Fruit fly (Drosophila melanogaster) whole organism, embryonic: ENCODE results near the gene CG10185.
A peak's percentile ranks its signal among the peaks of the same experiment; 100 is the strongest.

Experiments
- Asciz ChIP-seq: fragments of 200-800 bp; sonication (Bioruptor generic); optimal IDR thresholded peaks from 2 replicates; lab custom pipeline; 2017; ENCODE audit warnings: missing biosample characterization, mild to moderate bottlenecking, missing genetic modification characterization, missing genetic modification reagents
- Bgb ChIP-seq: fragments of 200-800 bp; sonication (Bioruptor generic); IDR thresholded peaks from 2 replicates; pipeline ENCODE4 v1.3.6; 2022; ENCODE audit warnings: missing biosample characterization, missing genetic modification characterization; ENCODE audit not compliant: partially characterized antibody
- Blimp-1 ChIP-seq: fragments of 200-800 bp; sonication (Bioruptor generic); optimal IDR thresholded peaks from 3 replicates; lab custom pipeline; 2018; ENCODE audit warnings: missing biosample characterization, missing genetic modification characterization, mild to moderate bottlenecking, moderate library complexity, missing genetic modification reagents
- CG10209 ChIP-seq: fragments of 200-800 bp; sonication (Bioruptor generic); optimal IDR thresholded peaks from 3 replicates; lab custom pipeline; 2017; ENCODE audit warnings: missing biosample characterization, mild to moderate bottlenecking, missing genetic modification characterization, missing genetic modification reagents
- CG10274 ChIP-seq: fragments of 200-800 bp; sonication (Bioruptor generic); optimal IDR thresholded peaks from 3 replicates; lab custom pipeline; 2017; ENCODE audit warnings: missing biosample characterization, mild to moderate bottlenecking, missing genetic modification characterization
- CG10431 ChIP-seq: fragments of 200-800 bp; sonication (Bioruptor generic); optimal IDR thresholded peaks from 3 replicates; lab custom pipeline; 2018; ENCODE audit warnings: missing biosample characterization, mild to moderate bottlenecking, missing genetic modification characterization
- CG10565 ChIP-seq: fragments of 200-800 bp; sonication (Bioruptor generic); optimal IDR thresholded peaks from 3 replicates; lab custom pipeline; 2016; ENCODE audit warnings: missing biosample characterization, mild to moderate bottlenecking, missing genetic modification characterization
- CG10654 ChIP-seq: fragments of 200-800 bp; sonication (Bioruptor generic); optimal IDR thresholded peaks from 2 replicates; lab custom pipeline; 2016; ENCODE audit warnings: missing biosample characterization, missing genetic modification characterization
- CG11456 ChIP-seq: fragments of 200-800 bp; sonication (Bioruptor generic); IDR thresholded peaks from 3 replicates; pipeline ENCODE4 v1.3.6; 2022; ENCODE audit warnings: missing biosample characterization, missing genetic modification characterization
- CG11560 ChIP-seq: fragments of 200-800 bp; sonication (Bioruptor generic); IDR thresholded peaks from 3 replicates; pipeline ENCODE4 v1.3.6; 2022; ENCODE audit warnings: missing biosample characterization, missing genetic modification characterization
- CG1233 ChIP-seq: fragments of 200-800 bp; sonication (Bioruptor generic); optimal IDR thresholded peaks from 4 replicates; lab custom pipeline; 2018; ENCODE audit warnings: missing biosample characterization, mild to moderate bottlenecking, missing genetic modification characterization
- CG12769 ChIP-seq: fragments of 200-800 bp; sonication (Bioruptor generic); optimal IDR thresholded peaks from 2 replicates; lab custom pipeline; 2019; ENCODE audit warnings: missing biosample characterization, mild to moderate bottlenecking, missing genetic modification characterization, moderate library complexity
- CG1603 ChIP-seq: fragments of 200-800 bp; sonication (Bioruptor generic); optimal IDR thresholded peaks from 2 replicates; lab custom pipeline; 2019; ENCODE audit warnings: missing biosample characterization, mild to moderate bottlenecking, missing genetic modification characterization, moderate library complexity
- CG1647 ChIP-seq: fragments of 200-800 bp; sonication (Bioruptor generic); optimal IDR thresholded peaks from 3 replicates; lab custom pipeline; 2016; ENCODE audit warnings: missing biosample characterization, missing genetic modification characterization
- CG16779 ChIP-seq: fragments of 200-800 bp; sonication (Bioruptor generic); IDR thresholded peaks from 2 replicates; pipeline ENCODE4 v1.3.6; 2022; ENCODE audit warnings: missing biosample characterization, missing genetic modification characterization
- CG16813 ChIP-seq: fragments of 200-800 bp; sonication (Bioruptor generic); IDR thresholded peaks from 3 replicates; pipeline ENCODE4 v1.3.6; 2022; ENCODE audit warnings: missing biosample characterization, missing genetic modification characterization; ENCODE audit not compliant: partially characterized antibody
- CG16863 ChIP-seq: fragments of 200-800 bp; sonication (Bioruptor generic); optimal IDR thresholded peaks from 3 replicates; lab custom pipeline; 2016; ENCODE audit warnings: missing biosample characterization, missing genetic modification characterization
- CG18262 ChIP-seq: fragments of 200-800 bp; optimal IDR thresholded peaks from 3 replicates; lab custom pipeline; 2019; ENCODE audit warnings: missing biosample characterization, mild to moderate bottlenecking, missing genetic modification characterization, moderate library complexity
- CG18599 ChIP-seq: fragments of 200-800 bp; sonication (Bioruptor generic); optimal IDR thresholded peaks from 3 replicates; lab custom pipeline; 2017; ENCODE audit warnings: missing biosample characterization, missing genetic modification characterization, mild to moderate bottlenecking, moderate library complexity, missing genetic modification reagents
- CG18764 ChIP-seq: fragments of 200-800 bp; sonication (Bioruptor generic); optimal IDR thresholded peaks from 3 replicates; lab custom pipeline; 2016; ENCODE audit warnings: missing biosample characterization, missing genetic modification characterization
- CG2120 ChIP-seq: fragments of 200-800 bp; sonication (Bioruptor generic); optimal IDR thresholded peaks from 3 replicates; lab custom pipeline; 2016; ENCODE audit warnings: missing biosample characterization, missing genetic modification characterization
- CG2129 ChIP-seq: fragments of 200-800 bp; sonication (Bioruptor generic); IDR thresholded peaks from 2 replicates; pipeline ENCODE4 v1.3.6; 2022; ENCODE audit warnings: missing biosample characterization, missing genetic modification characterization; ENCODE audit not compliant: partially characterized antibody
- CG2875 ChIP-seq: fragments of 200-800 bp; sonication (Bioruptor generic); optimal IDR thresholded peaks from 2 replicates; lab custom pipeline; 2017; ENCODE audit warnings: missing biosample characterization, mild to moderate bottlenecking, missing genetic modification characterization, missing genetic modification reagents
- CG3281 ChIP-seq: fragments of 200-800 bp; sonication (Bioruptor generic); optimal IDR thresholded peaks from 3 replicates; lab custom pipeline; 2017; ENCODE audit warnings: missing biosample characterization, mild to moderate bottlenecking, missing genetic modification characterization
- CG33557 ChIP-seq: fragments of 200-800 bp; sonication (Bioruptor generic); optimal IDR thresholded peaks from 2 replicates; lab custom pipeline; 2019; ENCODE audit warnings: missing biosample characterization, mild to moderate bottlenecking, missing genetic modification characterization, moderate library complexity
- CG4328 ChIP-seq: fragments of 200-800 bp; sonication (Bioruptor generic); optimal IDR thresholded peaks from 3 replicates; lab custom pipeline; 2017; ENCODE audit warnings: missing biosample characterization, missing genetic modification reagents, missing genetic modification characterization
- CG4424 ChIP-seq: fragments of 200-800 bp; sonication (Bioruptor generic); optimal IDR thresholded peaks from 3 replicates; lab custom pipeline; 2016; ENCODE audit warnings: missing biosample characterization, missing genetic modification characterization
- CG6813 ChIP-seq: fragments of 200-800 bp; sonication (Bioruptor generic); optimal IDR thresholded peaks from 2 replicates; lab custom pipeline; 2017; ENCODE audit warnings: missing biosample characterization, missing genetic modification characterization, mild to moderate bottlenecking, moderate library complexity, missing genetic modification reagents
- CG7745 ChIP-seq: fragments of 200-800 bp; sonication (Bioruptor generic); optimal IDR thresholded peaks from 2 replicates; lab custom pipeline; 2018; ENCODE audit warnings: missing biosample characterization, mild to moderate bottlenecking, missing genetic modification characterization, moderate library complexity
- CG8089 ChIP-seq: fragments of 200-800 bp; sonication (Bioruptor generic); optimal IDR thresholded peaks from 3 replicates; lab custom pipeline; 2016; ENCODE audit warnings: missing biosample characterization, missing genetic modification characterization
- CG8478 ChIP-seq: fragments of >200 bp; optimal IDR thresholded peaks from 2 replicates; lab custom pipeline; 2018
- Deaf1 ChIP-seq: fragments of 200-800 bp; optimal IDR thresholded peaks from 3 replicates; lab custom pipeline; 2019; ENCODE audit warnings: missing biosample characterization, mild to moderate bottlenecking, missing genetic modification characterization, moderate library complexity
- Dip3 ChIP-seq: fragments of 200-800 bp; sonication (Bioruptor generic); optimal IDR thresholded peaks from 3 replicates; lab custom pipeline; 2016; ENCODE audit warnings: missing biosample characterization, missing genetic modification characterization
- H15 ChIP-seq: fragments of 200-800 bp; sonication (Bioruptor generic); IDR thresholded peaks from 3 replicates; pipeline ENCODE4 v1.3.6; 2022; ENCODE audit warnings: missing biosample characterization, missing genetic modification characterization
- HLH3B ChIP-seq: fragments of 200-800 bp; sonication (Bioruptor generic); IDR thresholded peaks from 2 replicates; pipeline ENCODE4 v1.3.6; 2022; ENCODE audit warnings: missing biosample characterization, missing genetic modification characterization
- HmgZ ChIP-seq: fragments of 200-800 bp; sonication (Bioruptor generic); optimal IDR thresholded peaks from 2 replicates; lab custom pipeline; 2018; ENCODE audit warnings: missing biosample characterization, mild to moderate bottlenecking, missing genetic modification characterization
- Neu2 ChIP-seq: fragments of 200-800 bp; sonication (Bioruptor generic); optimal IDR thresholded peaks from 3 replicates; lab custom pipeline; 2016; ENCODE audit warnings: missing biosample characterization, missing genetic modification characterization, borderline replicate concordance
- Nf-YC ChIP-seq: fragments of 200-800 bp; optimal IDR thresholded peaks from 3 replicates; lab custom pipeline; 2019; ENCODE audit warnings: missing biosample characterization, mild to moderate bottlenecking, missing genetic modification characterization, moderate library complexity
- Stat92E ChIP-seq, 3 experiments: fragments of >200 bp in 2 of 3; fragments of 200-800 bp in 1 of 3; sonication (Bioruptor generic) in 1 of 3; optimal IDR thresholded peaks; 2 replicates each; lab custom pipeline; 2017 to 2019; ENCODE audit warnings: missing biosample characterization in 3 of 3, missing genetic modification characterization in 3 of 3, mild to moderate bottlenecking in 1 of 3, moderate library complexity in 1 of 3
- abd-A ChIP-seq: fragments of 200-800 bp; sonication (Bioruptor generic); optimal IDR thresholded peaks from 3 replicates; lab custom pipeline; 2019; ENCODE audit warnings: missing biosample characterization, mild to moderate bottlenecking, missing genetic modification characterization, moderate library complexity
- amos ChIP-seq: fragments of 200-800 bp; sonication (Bioruptor generic); IDR thresholded peaks from 2 replicates; pipeline ENCODE4 v1.3.6; 2022; ENCODE audit warnings: missing biosample characterization, missing genetic modification characterization; ENCODE audit not compliant: partially characterized antibody
- bcd ChIP-seq: fragments of 200-800 bp; sonication (Bioruptor generic); optimal IDR thresholded peaks from 2 replicates; lab custom pipeline; 2017; ENCODE audit warnings: missing biosample characterization, mild to moderate bottlenecking, missing genetic modification characterization
- cwo ChIP-seq: fragments of 200-800 bp; sonication (Bioruptor generic); optimal IDR thresholded peaks from 3 replicates; lab custom pipeline; 2017; ENCODE audit warnings: missing biosample characterization, missing genetic modification characterization, mild to moderate bottlenecking, moderate library complexity, missing genetic modification reagents
- dpn ChIP-seq, 2 experiments: fragments of 200-800 bp; sonication (Bioruptor generic); optimal IDR thresholded peaks; 3 replicates each; lab custom pipeline; 2016; ENCODE audit warnings: missing biosample characterization in 2 of 2, missing genetic modification characterization in 2 of 2
- ewg ChIP-seq: fragments of 200-800 bp; sonication (Bioruptor generic); optimal IDR thresholded peaks from 3 replicates; lab custom pipeline; 2017; ENCODE audit warnings: mild to moderate bottlenecking, missing biosample characterization, missing genetic modification reagents, missing genetic modification characterization
- inv ChIP-seq: fragments of 200-800 bp; sonication (Bioruptor generic); IDR thresholded peaks from 2 replicates; pipeline ENCODE4 v1.3.6; 2022; ENCODE audit warnings: missing biosample characterization, missing genetic modification characterization; ENCODE audit not compliant: partially characterized antibody
- mirr ChIP-seq: fragments of 200-800 bp; sonication (Bioruptor generic); optimal IDR thresholded peaks from 3 replicates; lab custom pipeline; 2018; ENCODE audit warnings: missing biosample characterization, mild to moderate bottlenecking, missing genetic modification characterization
- onecut ChIP-seq: fragments of 200-800 bp; sonication (Bioruptor generic); IDR thresholded peaks from 2 replicates; pipeline ENCODE4 v1.3.6; 2022; ENCODE audit warnings: missing biosample characterization, missing genetic modification characterization
- phol ChIP-seq: fragments of 200-800 bp; sonication (Bioruptor generic); optimal IDR thresholded peaks from 3 replicates; lab custom pipeline; 2018; ENCODE audit warnings: missing biosample characterization, mild to moderate bottlenecking, missing genetic modification characterization, moderate library complexity
- seq ChIP-seq: fragments of 200-800 bp; sonication (Bioruptor generic); IDR thresholded peaks from 2 replicates; pipeline ENCODE4 v1.3.6; 2022; ENCODE audit warnings: missing biosample characterization, missing genetic modification characterization
- sug ChIP-seq: fragments of 200-800 bp; optimal IDR thresholded peaks from 2 replicates; lab custom pipeline; 2019; ENCODE audit warnings: missing biosample characterization, mild to moderate bottlenecking, missing genetic modification characterization, moderate library complexity
- ttk ChIP-seq: fragments of 200-800 bp; sonication (Bioruptor generic); IDR thresholded peaks from 2 replicates; pipeline ENCODE4 v2.1.2; 2022; ENCODE audit warnings: missing biosample characterization, missing genetic modification characterization
- z ChIP-seq: fragments of 200-800 bp; sonication (Bioruptor generic); IDR thresholded peaks from 3 replicates; pipeline ENCODE4 v1.3.6; 2022; ENCODE audit warnings: missing biosample characterization, missing genetic modification characterization

Gene CG10185

dm6 chr3R:16038049-16038448 is 29.3 kb downstream of the CG10185 start (continued):
- TF ChIP-seq Blimp-1 (no peak), CG8478 (lab: Kevin White, UChicago) (no peak), inv (no peak), cwo (no peak), CG33557 (GFP tag; lab: Kevin White, UChicago) (no peak), CG10274 (no peak), seq (peak; percentile 59; the same call in 1 of the 2 replicates), CG2875 (GFP tag; lab: Kevin White, UChicago) (no peak), CG16779 (0 out of 2 replicates have a peak, but pooled peaks have one; percentile 50), Asciz (GFP tag; lab: Kevin White, UChicago) (no peak), amos (no peak), HLH3B (GFP tag; lab: Robert Waterston, UW) (no peak), Stat92E (GFP tag; optimal IDR thresholded peaks at IDR 0.05; lab: Kevin White, UChicago) (no peak), z (GFP tag; lab: Robert Waterston, UW) (no peak), Neu2 (GFP tag; lab: Kevin White, UChicago) (no peak), ttk (no peak), CG18599 (GFP tag; lab: Kevin White, UChicago) (no peak), HmgZ (no peak), CG11456 (GFP tag; lab: Robert Waterston, UW) (0 out of 3 replicates have a peak, but pooled peaks have one; percentile 9), CG2129 (no peak), CG11560 (no peak), CG10209 (GFP tag; lab: Kevin White, UChicago) (no peak), Bgb (no peak), dpn (GFP tag; optimal IDR thresholded peaks at IDR 0.05; lab: Kevin White, UChicago) (no peak), CG12769 (tag; lab: Kevin White, UChicago) (no peak), CG1647 (GFP tag; lab: Kevin White, UChicago) (no peak), phol (tag; lab: Kevin White, UChicago) (peak; percentile 40), CG18262 (tag; lab: Kevin White, UChicago) (no peak), mirr (GFP tag; lab: Kevin White, UChicago) (no peak), CG10565 (GFP tag; lab: Kevin White, UChicago) (no peak), ewg (GFP tag; lab: Kevin White, UChicago) (no peak), CG6813 (GFP tag; lab: Kevin White, UChicago) (no peak), CG10654 (GFP tag; lab: Kevin White, UChicago) (no peak), CG2120 (no peak), CG18764 (GFP tag; lab: Kevin White, UChicago) (no peak), CG4328 (GFP tag; lab: Kevin White, UChicago) (no peak), bcd (GFP tag; lab: Kevin White, UChicago) (no peak), H15 (GFP tag; lab: Robert Waterston, UW) (no peak), onecut (GFP tag; lab: Robert Waterston, UW) (no peak), Nf-YC (tag; lab: Kevin White, UChicago) (peak; percentile 95)

DNA sequence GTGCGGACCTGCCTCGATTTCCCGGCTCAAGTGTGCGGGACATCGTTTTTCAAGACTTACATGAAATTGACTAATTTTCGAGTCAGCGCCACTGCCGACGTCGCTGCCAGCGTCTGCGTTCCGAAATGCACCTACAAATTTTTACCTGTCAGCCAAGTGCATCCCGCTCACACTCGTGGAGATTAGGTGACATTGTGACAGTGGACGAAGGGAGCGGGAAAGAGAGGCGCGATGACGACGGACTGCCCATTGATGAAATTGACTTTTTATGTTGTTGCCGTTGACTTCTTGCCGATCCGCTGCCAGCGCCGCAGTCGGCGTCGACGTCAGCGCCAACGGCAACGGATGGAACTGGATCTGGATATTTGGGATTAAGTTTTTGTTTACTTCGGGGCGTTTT is 33.2 kb downstream of the CG10185 start:
- TF ChIP-seq CG10431 (GFP tag; lab: Kevin White, UChicago) (peak; percentile 84), CG4424 (GFP tag; lab: Kevin White, UChicago) (no peak), CG3281 (no peak), CG1603 (no peak), sug (tag; lab: Kevin White, UChicago) (no peak), CG8089 (GFP tag; lab: Kevin White, UChicago) (no peak), CG7745 (tag; lab: Kevin White, UChicago) (no peak), Deaf1 (no peak), CG16813 (GFP tag; lab: Robert Waterston, UW) (no peak), CG16863 (GFP tag; lab: Kevin White, UChicago) (no peak), CG16779 (no peak), CG1233 (GFP tag; lab: Kevin White, UChicago) (no peak), abd-A (tag; lab: Kevin White, UChicago) (peak; percentile 16), Dip3 (GFP tag; lab: Kevin White, UChicago) (no peak)
